Worm (Caenorhabditis elegans) whole organism, L1 larva: ENCODE data around the gene myrf-2.

Experiments
- aha-1 ChIP-seq: fragments of 150-350 bp; optimal IDR thresholded peaks from 2 replicates; lab custom pipeline; 2014; ENCODE audit warnings: missing biosample characterization, missing genetic modification characterization
- aly-2 ChIP-seq: fragments of 150-350 bp; optimal IDR thresholded peaks from 2 replicates; lab custom pipeline; 2014; ENCODE audit warnings: missing biosample characterization, missing genetic modification characterization
- ama-1 ChIP-seq: fragments of 150-350 bp; optimal IDR thresholded peaks from 2 replicates; lab custom pipeline; 2014
- efl-1 ChIP-seq, 4 experiments: fragments of 150-350 bp; optimal IDR thresholded peaks in 3 of 4; peaks in 1 of 4; 1 replicate in 1 of 4; 2 replicates in 3 of 4; lab custom pipeline; 2014; ENCODE audit warnings: missing biosample characterization in 2 of 4, missing genetic modification characterization in 2 of 4, missing genetic modification reagents in 2 of 4
- lin-13 ChIP-seq: fragments of 150-350 bp; optimal IDR thresholded peaks from 2 replicates; lab custom pipeline; 2014; ENCODE audit warnings: missing biosample characterization, missing genetic modification reagents, missing genetic modification characterization
- pag-3 ChIP-seq: sonication (generic microtip); optimal IDR thresholded peaks from 2 replicates; lab custom pipeline; 2017; ENCODE audit warnings: missing genetic modification characterization, mild to moderate bottlenecking, missing compliant biosample characterization, antibody characterized with exemption, borderline replicate concordance; ENCODE audit not compliant: insufficient read depth
- snpc-4 ChIP-seq: fragments of 150-350 bp; optimal IDR thresholded peaks from 2 replicates; lab custom pipeline; 2014; ENCODE audit warnings: missing biosample characterization, missing genetic modification characterization
- sptf-1 ChIP-seq: fragments of 150-350 bp; optimal IDR thresholded peaks from 2 replicates; lab custom pipeline; 2014; ENCODE audit warnings: missing biosample characterization, missing genetic modification characterization
- ztf-4 ChIP-seq: fragments of 150-350 bp; optimal IDR thresholded peaks from 2 replicates; lab custom pipeline; 2014; ENCODE audit warnings: missing biosample characterization, missing genetic modification characterization

DNA sequence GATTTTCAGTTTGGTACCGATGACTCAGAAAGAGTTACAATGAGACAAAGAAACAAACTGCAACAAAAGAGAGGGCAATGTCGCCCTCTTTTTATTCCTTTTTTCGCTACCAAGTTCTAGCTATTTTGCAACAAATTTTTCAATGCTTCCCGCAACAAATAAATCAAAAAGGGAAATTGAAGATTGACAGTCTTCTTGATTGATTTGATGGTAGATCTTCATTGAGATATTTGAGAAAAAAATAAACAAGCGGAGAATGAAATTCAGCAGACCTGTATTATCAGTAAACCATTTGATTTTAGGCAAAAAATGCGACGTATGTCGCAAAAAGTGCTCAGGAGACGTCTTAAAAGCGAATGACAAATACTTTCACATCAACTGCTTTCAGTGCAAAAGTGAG lies 46.9 kb downstream of the myrf-2 start:
- TF ChIP-seq ama-1 (no peak), lin-13 (GFP tag; lab: Kevin White, UChicago) (no peak), sptf-1 (tag; lab: Kevin White, UChicago) (no peak), ztf-4 (tag; lab: Kevin White, UChicago) (no peak), aly-2 (no peak), aha-1 (no peak), efl-1 (optimal IDR thresholded peaks at IDR 0.05; lab: Kevin White, UChicago) (no peak), efl-1 (GFP tag; optimal IDR thresholded peaks at IDR 0.05 in 1 of 2; lab: Kevin White, UChicago) (peak in 1 of 2 experiments; percentile 80), pag-3 (no peak), snpc-4 (tag; lab: Kevin White, UChicago) (no peak)
